Worm (Caenorhabditis elegans) whole organism, young adult: ENCODE measurements around the gene R05G6.4.
A peak's percentile ranks its signal among the peaks of the same experiment; 100 is the strongest.

ENCODE experiments used
- B0336.3 ChIP-seq: fragments of 200-800 bp; sonication (Bioruptor generic); IDR thresholded peaks from 2 replicates; pipeline ENCODE4 v1.3.6; 2022; ENCODE audit warnings: missing genetic modification characterization, missing compliant biosample characterization
- C17E4.6 ChIP-seq: fragments of 200-800 bp; sonication (Bioruptor generic); IDR thresholded peaks from 2 replicates; pipeline ENCODE4 v1.3.6; 2022; ENCODE audit warnings: missing genetic modification reagents, missing genetic modification characterization, missing compliant biosample characterization
- F22D6.2 ChIP-seq: sonication (generic microtip); optimal IDR thresholded peaks from 2 replicates; lab custom pipeline; 2016; ENCODE audit warnings: mild to moderate bottlenecking, missing genetic modification characterization, missing compliant biosample characterization
- F23B12.7 ChIP-seq: sonication (generic microtip); optimal IDR thresholded peaks from 2 replicates; lab custom pipeline; 2017; ENCODE audit warnings: missing genetic modification characterization, mild to moderate bottlenecking, missing compliant biosample characterization, antibody characterized with exemption, moderate library complexity; ENCODE audit not compliant: insufficient read depth
- F33H1.4 ChIP-seq: fragments of 200-800 bp; sonication (Bioruptor generic); IDR thresholded peaks from 2 replicates; pipeline ENCODE4 v1.3.6; 2022; ENCODE audit warnings: missing genetic modification reagents, missing genetic modification characterization, missing compliant biosample characterization
- F37B4.10 ChIP-seq: fragments of 200-800 bp; sonication (Bioruptor generic); IDR thresholded peaks from 2 replicates; pipeline ENCODE4 v1.3.6; 2022; ENCODE audit warnings: missing genetic modification characterization, missing compliant biosample characterization
- F52B5.7 ChIP-seq: sonication (generic microtip); optimal IDR thresholded peaks from 2 replicates; lab custom pipeline; 2016; ENCODE audit warnings: mild to moderate bottlenecking, missing genetic modification characterization, missing compliant biosample characterization
- F57C9.4 ChIP-seq: sonication (generic microtip); optimal IDR thresholded peaks from 2 replicates; lab custom pipeline; 2017; ENCODE audit warnings: mild to moderate bottlenecking, missing genetic modification characterization, missing compliant biosample characterization
- K11D2.4 ChIP-seq: fragments of 200-800 bp; sonication (Bioruptor generic); IDR thresholded peaks from 2 replicates; pipeline ENCODE4 v1.3.6; 2022; ENCODE audit warnings: missing genetic modification reagents, missing genetic modification characterization, missing compliant biosample characterization
- T07F8.4 ChIP-seq: sonication (generic microtip); optimal IDR thresholded peaks from 2 replicates; lab custom pipeline; 2016; ENCODE audit warnings: mild to moderate bottlenecking, missing genetic modification characterization, moderate library complexity, missing compliant biosample characterization
- Y67H2A.10 ChIP-seq: fragments of 200-800 bp; sonication (Bioruptor generic); conservative IDR thresholded peaks from 2 replicates; pipeline ENCODE4 v1.3.6; 2022; ENCODE audit warnings: missing genetic modification reagents, missing genetic modification characterization, missing compliant biosample characterization
- Y79H2A.3 ChIP-seq: fragments of 200-800 bp; sonication (Bioruptor generic); conservative IDR thresholded peaks from 2 replicates; pipeline ENCODE4 v1.3.6; 2022; ENCODE audit warnings: missing genetic modification reagents, missing genetic modification characterization, missing compliant biosample characterization
- Y95B8A.8 ChIP-seq: fragments of 200-800 bp; sonication (Bioruptor generic); IDR thresholded peaks from 2 replicates; pipeline ENCODE4 v1.3.6; 2022; ENCODE audit warnings: missing genetic modification reagents, missing genetic modification characterization, missing compliant biosample characterization
- ZK185.1 ChIP-seq: sonication (generic microtip); optimal IDR thresholded peaks from 2 replicates; lab custom pipeline; 2016; ENCODE audit warnings: mild to moderate bottlenecking, missing genetic modification characterization, missing compliant biosample characterization; ENCODE audit not compliant: poor library complexity, severe bottlenecking
- aptf-3 ChIP-seq: fragments of 200-800 bp; sonication (Bioruptor generic); IDR thresholded peaks from 2 replicates; pipeline ENCODE4 v1.3.6; 2022; ENCODE audit warnings: missing genetic modification characterization, missing compliant biosample characterization
- atf-7 ChIP-seq: sonication (generic microtip); optimal IDR thresholded peaks from 2 replicates; lab custom pipeline; 2017; ENCODE audit warnings: mild to moderate bottlenecking, missing genetic modification characterization, missing compliant biosample characterization
- attf-3 ChIP-seq: fragments of 200-800 bp; sonication (Bioruptor generic); conservative IDR thresholded peaks from 2 replicates; pipeline ENCODE4 v1.3.6; 2022; ENCODE audit warnings: missing genetic modification reagents, missing genetic modification characterization, missing compliant biosample characterization
- attf-6 ChIP-seq: fragments of 200-800 bp; sonication (Bioruptor generic); IDR thresholded peaks from 2 replicates; pipeline ENCODE4 v1.3.6; 2022; ENCODE audit warnings: missing genetic modification reagents, missing genetic modification characterization, missing compliant biosample characterization
- ccch-3 ChIP-seq: fragments of 200-800 bp; sonication (Bioruptor generic); optimal IDR thresholded peaks from 2 replicates; lab custom pipeline; 2018; ENCODE audit warnings: mild to moderate bottlenecking, missing genetic modification characterization, missing compliant biosample characterization
- cebp-1 ChIP-seq, 2 experiments: fragments of 200-800 bp in 1 of 2; sonication (Bioruptor generic) in 1 of 2; sonication (generic microtip) in 1 of 2; IDR thresholded peaks in 1 of 2; optimal IDR thresholded peaks in 1 of 2; 2 replicates each; pipeline versions ENCODE4 v1.3.6 to Lab custom; 2017 to 2022; ENCODE audit warnings: missing compliant biosample characterization in 2 of 2, missing genetic modification characterization in 2 of 2, mild to moderate bottlenecking in 1 of 2, missing genetic modification reagents in 1 of 2, moderate library complexity in 1 of 2
- cebp-2 ChIP-seq: fragments of 200-800 bp; sonication (Bioruptor generic); IDR thresholded peaks from 2 replicates; pipeline ENCODE4 v1.3.6; 2022; ENCODE audit warnings: missing genetic modification characterization, missing compliant biosample characterization
- ceh-40 ChIP-seq: fragments of 200-800 bp; sonication (Bioruptor generic); IDR thresholded peaks from 2 replicates; pipeline ENCODE4 v1.3.6; 2022; ENCODE audit warnings: missing genetic modification characterization, missing compliant biosample characterization
- ceh-58 ChIP-seq: fragments of 200-800 bp; sonication (Bioruptor generic); IDR thresholded peaks from 2 replicates; pipeline ENCODE4 v1.3.6; 2022; ENCODE audit warnings: missing genetic modification characterization, missing compliant biosample characterization
- chd-7 ChIP-seq: sonication (generic microtip); optimal IDR thresholded peaks from 2 replicates; lab custom pipeline; 2016; ENCODE audit warnings: mild to moderate bottlenecking, missing genetic modification characterization, moderate library complexity, missing compliant biosample characterization
- die-1 ChIP-seq: sonication (generic microtip); optimal IDR thresholded peaks from 2 replicates; lab custom pipeline; 2016; ENCODE audit warnings: missing genotype, mild to moderate bottlenecking, missing genetic modification characterization, missing compliant biosample characterization
- dpl-1 ChIP-seq: fragments of 150-350 bp; optimal IDR thresholded peaks from 2 replicates; lab custom pipeline; 2014; ENCODE audit warnings: missing biosample characterization, missing genetic modification reagents, missing genetic modification characterization
- efl-1 ChIP-seq: fragments of 150-350 bp; optimal IDR thresholded peaks from 2 replicates; lab custom pipeline; 2014; ENCODE audit warnings: missing biosample characterization, missing genetic modification reagents, missing genetic modification characterization
- egl-18 ChIP-seq: fragments of 200-800 bp; sonication (Bioruptor generic); IDR thresholded peaks from 2 replicates; pipeline ENCODE4 v1.3.6; 2022; ENCODE audit warnings: missing genetic modification reagents, missing genetic modification characterization, missing compliant biosample characterization
- ekl-4 ChIP-seq: fragments of 200-800 bp; sonication (Bioruptor generic); IDR thresholded peaks from 2 replicates; pipeline ENCODE4 v1.3.6; 2022; ENCODE audit warnings: missing genetic modification reagents, missing genetic modification characterization, missing compliant biosample characterization
- ets-4 ChIP-seq: fragments of 200-800 bp; sonication (Bioruptor generic); optimal IDR thresholded peaks from 2 replicates; lab custom pipeline; 2018; ENCODE audit warnings: mild to moderate bottlenecking, missing genetic modification characterization, missing compliant biosample characterization
- hlh-26 ChIP-seq: fragments of 200-800 bp; sonication (Bioruptor generic); conservative IDR thresholded peaks from 2 replicates; pipeline ENCODE4 v1.3.6; 2022; ENCODE audit warnings: missing genetic modification reagents, missing genetic modification characterization, missing compliant biosample characterization
- lag-1 ChIP-seq: fragments of 200-800 bp; sonication (Bioruptor generic); IDR thresholded peaks from 2 replicates; pipeline ENCODE4 v1.3.6; 2022; ENCODE audit warnings: missing genetic modification reagents, missing genetic modification characterization, missing compliant biosample characterization
- lin-35 ChIP-seq, 3 experiments: fragments of 150-350 bp in 2 of 3; sonication (generic microtip) in 1 of 3; optimal IDR thresholded peaks; 2 replicates each; lab custom pipeline; 2014 to 2018; ENCODE audit warnings: missing biosample characterization in 3 of 3, missing genetic modification characterization in 3 of 3, missing genetic modification reagents in 3 of 3
- lir-1 ChIP-seq: fragments of 200-800 bp; sonication (Bioruptor generic); conservative IDR thresholded peaks from 2 replicates; pipeline ENCODE4 v1.3.6; 2022; ENCODE audit warnings: missing genetic modification reagents, missing genetic modification characterization, missing compliant biosample characterization
- lsy-27 ChIP-seq: sonication (generic microtip); optimal IDR thresholded peaks from 2 replicates; lab custom pipeline; 2017; ENCODE audit warnings: missing genetic modification characterization, mild to moderate bottlenecking, missing compliant biosample characterization, antibody characterized with exemption, missing genotype, borderline replicate concordance; ENCODE audit not compliant: insufficient read depth
- madf-10 ChIP-seq: sonication (generic microtip); optimal IDR thresholded peaks from 2 replicates; lab custom pipeline; 2016; ENCODE audit warnings: mild to moderate bottlenecking, missing genetic modification characterization, missing compliant biosample characterization
- madf-8 ChIP-seq: fragments of 200-800 bp; sonication (Bioruptor generic); conservative IDR thresholded peaks from 2 replicates; pipeline ENCODE4 v1.3.6; 2022; ENCODE audit warnings: missing genetic modification reagents, missing genetic modification characterization, missing compliant biosample characterization
- mxl-1 ChIP-seq: sonication (generic microtip); optimal IDR thresholded peaks from 2 replicates; lab custom pipeline; 2016; ENCODE audit warnings: missing genetic modification characterization, missing compliant biosample characterization
- nhr-120 ChIP-seq: fragments of 200-800 bp; sonication (Bioruptor generic); IDR thresholded peaks from 2 replicates; pipeline ENCODE4 v1.3.6; 2022; ENCODE audit warnings: missing genetic modification characterization, missing compliant biosample characterization
- nhr-80 ChIP-seq: sonication (generic microtip); optimal IDR thresholded peaks from 2 replicates; lab custom pipeline; 2016; ENCODE audit warnings: missing genetic modification characterization, missing compliant biosample characterization
- nhr-90 ChIP-seq: sonication (generic microtip); optimal IDR thresholded peaks from 2 replicates; lab custom pipeline; 2016; ENCODE audit warnings: missing genotype, mild to moderate bottlenecking, missing genetic modification characterization, missing compliant biosample characterization
- snpc-1.1 ChIP-seq: sonication (generic microtip); optimal IDR thresholded peaks from 2 replicates; lab custom pipeline; 2017; ENCODE audit warnings: missing genetic modification characterization, mild to moderate bottlenecking, missing compliant biosample characterization, antibody characterized with exemption, moderate library complexity, missing genotype, missing genetic modification reagents; ENCODE audit not compliant: insufficient read depth
- somi-1 ChIP-seq: fragments of 200-800 bp; sonication (Bioruptor generic); optimal IDR thresholded peaks from 2 replicates; lab custom pipeline; 2018; ENCODE audit warnings: mild to moderate bottlenecking, missing genetic modification characterization, missing compliant biosample characterization
- sptf-2 ChIP-seq: fragments of 200-800 bp; sonication (Bioruptor generic); optimal IDR thresholded peaks from 2 replicates; lab custom pipeline; 2018; ENCODE audit warnings: mild to moderate bottlenecking, missing genetic modification characterization, missing compliant biosample characterization
- unc-130 ChIP-seq: sonication (generic microtip); optimal IDR thresholded peaks from 2 replicates; lab custom pipeline; 2016; ENCODE audit warnings: missing genetic modification reagents, missing genetic modification characterization, missing compliant biosample characterization
- unc-62 ChIP-seq: fragments of 150-350 bp; optimal IDR thresholded peaks from 2 replicates; lab custom pipeline; 2014; ENCODE audit warnings: missing biosample characterization, missing genetic modification reagents, missing genetic modification characterization
- xnd-1 ChIP-seq: sonication (generic microtip); optimal IDR thresholded peaks from 2 replicates; lab custom pipeline; 2016; ENCODE audit warnings: missing genotype, missing genetic modification reagents, missing genetic modification characterization, missing compliant biosample characterization
- ztf-18 ChIP-seq: sonication (generic microtip); optimal IDR thresholded peaks from 2 replicates; lab custom pipeline; 2016; ENCODE audit warnings: missing genotype, mild to moderate bottlenecking, missing genetic modification characterization, missing compliant biosample characterization
- ztf-28 ChIP-seq: fragments of 200-800 bp; sonication (Bioruptor generic); IDR thresholded peaks from 2 replicates; pipeline ENCODE4 v1.3.6; 2022; ENCODE audit warnings: missing genetic modification reagents, missing genetic modification characterization, missing compliant biosample characterization

The R05G6.4 gene

DNA sequence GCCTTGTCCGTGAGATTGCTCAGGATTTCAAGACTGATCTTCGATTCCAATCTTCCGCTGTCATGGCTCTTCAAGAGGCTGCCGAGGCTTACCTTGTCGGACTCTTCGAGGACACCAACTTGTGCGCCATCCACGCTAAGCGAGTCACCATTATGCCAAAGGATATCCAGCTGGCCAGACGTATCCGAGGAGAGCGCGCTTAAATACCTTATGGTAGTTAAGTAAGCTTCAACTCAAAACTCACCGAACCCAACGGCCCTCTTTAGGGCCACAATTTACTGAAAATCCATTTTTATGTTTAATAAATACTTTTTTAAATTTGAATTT, 24.6 kb upstream of the R05G6.4 start (continued):
- no peak for TF ChIP-seq ets-4 (GFP tag; lab: Kevin White, UChicago)
- no peak for TF ChIP-seq K11D2.4 (GFP tag; lab: Robert Waterston, UW)
- no peak for TF ChIP-seq lir-1 (GFP tag; lab: Robert Waterston, UW)
- TF ChIP-seq lin-35 (GFP tag; optimal IDR thresholded peaks at IDR 0.05; lab: Kevin White, UChicago), result no peak
- no peak for TF ChIP-seq ztf-18 (tag; lab: Kevin White, UChicago)
- TF ChIP-seq snpc-1.1 (tag; lab: Kevin White, UChicago), result no peak
- TF ChIP-seq ztf-28 (GFP tag; lab: Robert Waterston, UW), result no peak
- no peak for TF ChIP-seq F52B5.7
- TF ChIP-seq ekl-4 (GFP tag; lab: Robert Waterston, UW), result peak; percentile 57; the same call in 1 of the 2 replicates
- TF ChIP-seq madf-8 (GFP tag; lab: Robert Waterston, UW), result no peak; the same call in 1 of the 2 replicates
- no peak; the same call in 1 of the 2 replicates for TF ChIP-seq Y79H2A.3 (GFP tag; lab: Robert Waterston, UW)
- TF ChIP-seq ceh-58, result no peak
- peak; percentile 51 for TF ChIP-seq C17E4.6
- no peak for TF ChIP-seq mxl-1 (tag; lab: Kevin White, UChicago)
- TF ChIP-seq nhr-80, result no peak
- TF ChIP-seq chd-7 (tag; lab: Kevin White, UChicago), result no peak
- peak; percentile 63 for TF ChIP-seq attf-6
- TF ChIP-seq Y67H2A.10 (GFP tag; lab: Robert Waterston, UW), result no peak
- TF ChIP-seq B0336.3 (GFP tag; lab: Robert Waterston, UW), result peak; percentile 84
- TF ChIP-seq sptf-2 (GFP tag; lab: Kevin White, UChicago), result no peak
- no peak for TF ChIP-seq F33H1.4 (GFP tag; lab: Robert Waterston, UW)
- no peak for TF ChIP-seq atf-7 (tag; lab: Kevin White, UChicago)
- no peak for TF ChIP-seq ZK185.1 (tag; lab: Kevin White, UChicago)
- no peak for TF ChIP-seq egl-18 (GFP tag; lab: Robert Waterston, UW)
- no peak for TF ChIP-seq lag-1
- TF ChIP-seq dpl-1, result no peak
- TF ChIP-seq T07F8.4 (tag; lab: Kevin White, UChicago), result no peak
- TF ChIP-seq Y95B8A.8 (GFP tag; lab: Robert Waterston, UW), result no peak
- TF ChIP-seq nhr-120 (GFP tag; lab: Robert Waterston, UW), result no peak
- no peak for TF ChIP-seq efl-1 (GFP tag; lab: Kevin White, UChicago)
- no peak for TF ChIP-seq nhr-90
- TF ChIP-seq F57C9.4 (tag; lab: Kevin White, UChicago), result no peak
- TF ChIP-seq madf-10, result no peak
- no peak for TF ChIP-seq unc-62 (GFP tag; lab: Kevin White, UChicago)
- TF ChIP-seq attf-3 (GFP tag; lab: Robert Waterston, UW), result no peak
- no peak; the same call in 1 of the 2 replicates for TF ChIP-seq aptf-3 (GFP tag; lab: Robert Waterston, UW)
- no peak for TF ChIP-seq F22D6.2
- TF ChIP-seq unc-130, result no peak
- no peak for TF ChIP-seq hlh-26 (GFP tag; lab: Robert Waterston, UW)
- no peak for TF ChIP-seq cebp-1 (GFP tag; IDR thresholded peaks at IDR 0.05; lab: Robert Waterston, UW)
- no peak for TF ChIP-seq cebp-1 (tag; optimal IDR thresholded peaks at IDR 0.05; lab: Kevin White, UChicago)
- no peak for TF ChIP-seq F23B12.7 (tag; lab: Kevin White, UChicago)
- peak; percentile 53 for TF ChIP-seq die-1 (tag; lab: Kevin White, UChicago)
- no peak for TF ChIP-seq ceh-40
- no peak for TF ChIP-seq ccch-3 (GFP tag; lab: Kevin White, UChicago)
- 0 out of 2 replicates have a peak, but pooled peaks have one; percentile 2 for TF ChIP-seq F37B4.10
- TF ChIP-seq xnd-1, result peak; percentile 3
- TF ChIP-seq cebp-2 (GFP tag; lab: Robert Waterston, UW), result peak; percentile 75; the same call in 1 of the 2 replicates
- no peak for TF ChIP-seq somi-1 (GFP tag; lab: Kevin White, UChicago)
- no peak for TF ChIP-seq lsy-27 (tag; lab: Kevin White, UChicago)
